Worm (Caenorhabditis elegans) whole organism, L4 larva: Measurements from ENCODE around the gene nduf-9.

ENCODE experiments used
- nhr-11 ChIP-seq: fragments of 150-350 bp; optimal IDR thresholded peaks from 2 replicates; lab custom pipeline; 2014; ENCODE audit warnings: missing biosample characterization, missing genetic modification characterization
- nhr-28 ChIP-seq: fragments of 150-350 bp; optimal IDR thresholded peaks from 2 replicates; lab custom pipeline; 2014; ENCODE audit warnings: missing biosample characterization, missing genetic modification characterization
- nhr-76 ChIP-seq: fragments of 150-350 bp; optimal IDR thresholded peaks from 2 replicates; lab custom pipeline; 2014; ENCODE audit warnings: missing biosample characterization, missing genetic modification characterization
- skn-1 ChIP-seq: fragments of 150-350 bp; optimal IDR thresholded peaks from 2 replicates; lab custom pipeline; 2014; ENCODE audit warnings: missing biosample characterization, missing genetic modification characterization
- unc-62 ChIP-seq, 3 experiments: fragments of 150-350 bp in 1 of 3; sonication (generic microtip); optimal IDR thresholded peaks in 2 of 3; peaks in 1 of 3; 1 replicate in 1 of 3; 2 replicates in 2 of 3; lab custom pipeline; 2014 to 2017; ENCODE audit warnings: missing biosample characterization in 3 of 3, missing genetic modification characterization in 3 of 3, missing genetic modification reagents in 3 of 3, missing genotype in 1 of 3

ce11 chrIII:3250596-3251112 lies 2.3 kb upstream of the nduf-9 start, which contains the start of gene Y53G8AL.4:
- TF ChIP-seq nhr-11 (tag; lab: Kevin White, UChicago) (no peak), nhr-76 (tag; lab: Kevin White, UChicago) (no peak), nhr-28 (no peak), skn-1 (tag; lab: Kevin White, UChicago) (no peak), unc-62 (GFP tag; optimal IDR thresholded peaks at IDR 0.05 in 1 of 2; lab: Kevin White, UChicago) (no peak), unc-62 (tag; optimal IDR thresholded peaks at IDR 0.05; lab: Kevin White, UChicago) (no peak)
